Worm (Caenorhabditis elegans) whole organism, mixed stage, embryonic: Measurements from ENCODE around the gene srh-136.

Experiments
- blmp-1 ChIP-seq: fragments of 150-350 bp; optimal IDR thresholded peaks from 2 replicates; lab custom pipeline; 2014; ENCODE audit warnings: missing biosample characterization, missing genetic modification characterization
- ceh-83 ChIP-seq: fragments of 200-800 bp; sonication (Bioruptor generic); optimal IDR thresholded peaks from 2 replicates; lab custom pipeline; 2018; ENCODE audit warnings: mild to moderate bottlenecking, missing genetic modification characterization, missing compliant biosample characterization
- flh-1 ChIP-seq: fragments of 200-800 bp; sonication (Bioruptor generic); optimal IDR thresholded peaks from 2 replicates; lab custom pipeline; 2018; ENCODE audit warnings: mild to moderate bottlenecking, missing genetic modification characterization, moderate library complexity, missing compliant biosample characterization
- lin-13 ChIP-seq: fragments of 150-350 bp; optimal IDR thresholded peaks from 2 replicates; lab custom pipeline; 2014; ENCODE audit warnings: missing biosample characterization, missing genetic modification characterization
- lsy-2 ChIP-seq: fragments of 150-350 bp; optimal IDR thresholded peaks from 2 replicates; lab custom pipeline; 2014; ENCODE audit warnings: missing biosample characterization, missing genetic modification characterization
- mep-1 ChIP-seq: fragments of 150-350 bp; optimal IDR thresholded peaks from 2 replicates; lab custom pipeline; 2017; ENCODE audit warnings: missing biosample characterization, missing genetic modification reagents, missing genetic modification characterization, inconsistent platforms
- nhr-12 ChIP-seq: fragments of 150-350 bp; optimal IDR thresholded peaks from 2 replicates; lab custom pipeline; 2014; ENCODE audit warnings: missing biosample characterization, missing genetic modification characterization
- nhr-28 ChIP-seq: fragments of 150-350 bp; optimal IDR thresholded peaks from 2 replicates; lab custom pipeline; 2014; ENCODE audit warnings: missing biosample characterization, missing genetic modification characterization
- snpc-4 ChIP-seq: fragments of 150-350 bp; optimal IDR thresholded peaks from 2 replicates; lab custom pipeline; 2014; ENCODE audit warnings: missing biosample characterization, missing genetic modification characterization
- unc-39 ChIP-seq: fragments of 150-350 bp; optimal IDR thresholded peaks from 2 replicates; lab custom pipeline; 2014; ENCODE audit warnings: missing biosample characterization, missing genetic modification characterization
- unc-62 ChIP-seq: fragments of 150-350 bp; optimal IDR thresholded peaks from 2 replicates; lab custom pipeline; 2014; ENCODE audit warnings: missing biosample characterization, missing genetic modification reagents, missing genetic modification characterization
- ztf-11 ChIP-seq: fragments of 150-350 bp; optimal IDR thresholded peaks from 2 replicates; lab custom pipeline; 2014; ENCODE audit warnings: missing biosample characterization, missing genetic modification characterization

DNA sequence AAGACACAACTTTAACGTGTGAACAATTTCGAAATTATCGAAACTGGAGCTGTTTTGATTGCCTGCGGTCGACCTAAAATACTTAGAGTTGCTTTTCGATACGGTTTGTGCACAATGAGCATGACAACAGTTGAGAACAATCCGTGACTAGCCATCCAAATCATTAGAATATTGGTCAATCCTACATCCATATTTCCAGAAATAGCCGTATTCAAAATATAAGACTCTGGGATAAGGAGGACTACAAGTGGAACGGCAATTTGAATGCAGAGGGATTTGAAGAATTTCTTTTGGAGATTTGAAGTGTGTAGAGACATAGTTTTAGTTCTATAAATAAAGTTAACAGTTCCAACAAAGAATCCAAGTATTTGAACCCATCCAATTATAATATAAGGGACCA lies 38.0 kb downstream of the srh-136 start:
- TF ChIP-seq mep-1 (tag; lab: Kevin White, UChicago) = no peak
- no peak for TF ChIP-seq blmp-1
- no peak for TF ChIP-seq nhr-28
- no peak for TF ChIP-seq flh-1 (GFP tag; lab: Kevin White, UChicago)
- TF ChIP-seq unc-62 (GFP tag; lab: Kevin White, UChicago) = no peak
- TF ChIP-seq lsy-2 (tag; lab: Kevin White, UChicago) = no peak
- TF ChIP-seq ztf-11 = no peak
- no peak for TF ChIP-seq ceh-83 (GFP tag; lab: Kevin White, UChicago)
- no peak for TF ChIP-seq unc-39 (tag; lab: Kevin White, UChicago)
- TF ChIP-seq nhr-12 (tag; lab: Kevin White, UChicago) = no peak
- TF ChIP-seq lin-13 (tag; lab: Kevin White, UChicago) = no peak
- TF ChIP-seq snpc-4 (tag; lab: Kevin White, UChicago) = no peak
